Worm (Caenorhabditis elegans) whole organism, mixed stage, embryonic: ENCODE data around the gene F23A7.8.

Experiments
- ceh-43 ChIP-seq: fragments of 200-800 bp; sonication (Bioruptor generic); optimal IDR thresholded peaks from 2 replicates; lab custom pipeline; 2018; ENCODE audit warnings: mild to moderate bottlenecking, missing genetic modification characterization, moderate library complexity, missing compliant biosample characterization
- flh-1 ChIP-seq: fragments of 200-800 bp; sonication (Bioruptor generic); optimal IDR thresholded peaks from 2 replicates; lab custom pipeline; 2018; ENCODE audit warnings: mild to moderate bottlenecking, missing genetic modification characterization, moderate library complexity, missing compliant biosample characterization
- lin-13 ChIP-seq: fragments of 150-350 bp; optimal IDR thresholded peaks from 2 replicates; lab custom pipeline; 2014; ENCODE audit warnings: missing biosample characterization, missing genetic modification characterization
- lsy-2 ChIP-seq: fragments of 150-350 bp; optimal IDR thresholded peaks from 2 replicates; lab custom pipeline; 2014; ENCODE audit warnings: missing biosample characterization, missing genetic modification characterization
- mep-1 ChIP-seq: fragments of 150-350 bp; optimal IDR thresholded peaks from 2 replicates; lab custom pipeline; 2017; ENCODE audit warnings: missing biosample characterization, missing genetic modification reagents, missing genetic modification characterization, inconsistent platforms
- nhr-12 ChIP-seq: fragments of 150-350 bp; optimal IDR thresholded peaks from 2 replicates; lab custom pipeline; 2014; ENCODE audit warnings: missing biosample characterization, missing genetic modification characterization
- nhr-2 ChIP-seq: fragments of 150-350 bp; optimal IDR thresholded peaks from 2 replicates; lab custom pipeline; 2014; ENCODE audit warnings: missing biosample characterization, missing genetic modification characterization
- nhr-28 ChIP-seq: fragments of 150-350 bp; optimal IDR thresholded peaks from 2 replicates; lab custom pipeline; 2014; ENCODE audit warnings: missing biosample characterization, missing genetic modification characterization
- nhr-76 ChIP-seq: sonication (generic microtip); optimal IDR thresholded peaks from 2 replicates; lab custom pipeline; 2017; ENCODE audit warnings: missing biosample characterization, missing genetic modification characterization
- sptf-1 ChIP-seq: sonication (generic microtip); optimal IDR thresholded peaks from 2 replicates; lab custom pipeline; 2017; ENCODE audit warnings: mild to moderate bottlenecking, missing genetic modification characterization, moderate library complexity, missing compliant biosample characterization
- unc-39 ChIP-seq: fragments of 150-350 bp; optimal IDR thresholded peaks from 2 replicates; lab custom pipeline; 2014; ENCODE audit warnings: missing biosample characterization, missing genetic modification characterization
- unc-62 ChIP-seq: fragments of 150-350 bp; optimal IDR thresholded peaks from 2 replicates; lab custom pipeline; 2014; ENCODE audit warnings: missing biosample characterization, missing genetic modification reagents, missing genetic modification characterization
- ztf-11 ChIP-seq: fragments of 150-350 bp; optimal IDR thresholded peaks from 2 replicates; lab custom pipeline; 2014; ENCODE audit warnings: missing biosample characterization, missing genetic modification characterization

DNA sequence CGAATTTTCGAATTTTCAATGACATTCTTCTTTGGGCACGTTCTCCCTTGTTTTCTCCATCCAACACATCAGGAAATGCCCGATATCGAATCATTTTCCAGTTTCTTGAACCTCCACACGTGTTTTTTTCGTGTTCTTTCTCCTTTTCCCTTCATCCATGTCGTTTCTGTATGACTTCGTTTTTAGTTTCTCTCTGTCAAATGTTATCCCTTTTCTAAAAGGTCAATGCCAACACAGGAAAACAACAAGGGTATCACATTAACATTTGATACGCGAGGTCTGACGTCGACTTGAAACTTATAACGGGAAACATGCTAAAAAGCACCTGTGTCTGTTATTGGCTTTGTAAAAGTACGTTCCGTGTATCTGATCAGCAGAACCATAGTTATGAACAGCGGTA, 40.3 kb upstream of the F23A7.8 start:
- TF ChIP-seq nhr-2 (tag; lab: Kevin White, UChicago) (no peak), lsy-2 (tag; lab: Kevin White, UChicago) (no peak), unc-62 (GFP tag; lab: Kevin White, UChicago) (no peak), lin-13 (no peak), ceh-43 (GFP tag; lab: Kevin White, UChicago) (no peak), mep-1 (tag; lab: Kevin White, UChicago) (no peak), sptf-1 (tag; lab: Kevin White, UChicago) (no peak), flh-1 (GFP tag; lab: Kevin White, UChicago) (no peak), nhr-76 (tag; lab: Kevin White, UChicago) (no peak), nhr-28 (tag; lab: Kevin White, UChicago) (no peak), unc-39 (tag; lab: Kevin White, UChicago) (no peak), nhr-12 (tag; lab: Kevin White, UChicago) (no peak), ztf-11 (tag; lab: Kevin White, UChicago) (no peak)
